Fruit fly (Drosophila melanogaster) whole organism, embryonic: Measurements from ENCODE around the gene Fer2LCH.

Experiments used
- Ada2b ChIP-seq: fragments of 200-800 bp; sonication (Bioruptor generic); IDR thresholded peaks from 2 replicates; pipeline ENCODE4 v1.3.6; 2022; ENCODE audit warnings: missing biosample characterization, missing genetic modification characterization
- Bdp1 ChIP-seq: fragments of 200-800 bp; sonication (Bioruptor generic); optimal IDR thresholded peaks from 3 replicates; lab custom pipeline; 2016; ENCODE audit warnings: missing biosample characterization, missing genetic modification characterization
- BtbVII ChIP-seq: fragments of 200-800 bp; sonication (Bioruptor generic); optimal IDR thresholded peaks from 3 replicates; lab custom pipeline; 2017; ENCODE audit warnings: missing biosample characterization, mild to moderate bottlenecking, missing genetic modification characterization
- CG1024 ChIP-seq: fragments of 200-800 bp; sonication (Bioruptor generic); IDR thresholded peaks from 2 replicates; pipeline ENCODE4 v1.3.6; 2022; ENCODE audit warnings: missing biosample characterization, missing genetic modification characterization
- CG10366 ChIP-seq: fragments of 200-800 bp; sonication (Bioruptor generic); IDR thresholded peaks from 2 replicates; pipeline ENCODE4 v1.3.6; 2022; ENCODE audit warnings: missing biosample characterization, missing genetic modification characterization
- CG11085 ChIP-seq: fragments of 200-800 bp; sonication (Bioruptor generic); IDR thresholded peaks from 2 replicates; pipeline ENCODE4 v1.3.6; 2022; ENCODE audit warnings: missing biosample characterization, missing genetic modification characterization
- CG11504 ChIP-seq: fragments of 200-800 bp; sonication (Bioruptor generic); optimal IDR thresholded peaks from 3 replicates; lab custom pipeline; 2019; ENCODE audit warnings: missing biosample characterization, mild to moderate bottlenecking, missing genetic modification characterization, moderate library complexity
- CG13287 ChIP-seq: fragments of 200-800 bp; sonication (Bioruptor generic); IDR thresholded peaks from 2 replicates; pipeline ENCODE4 v1.3.6; 2022; ENCODE audit warnings: missing biosample characterization, missing genetic modification characterization; ENCODE audit not compliant: partially characterized antibody
- CG14050 ChIP-seq: fragments of 200-800 bp; sonication (Bioruptor generic); IDR thresholded peaks from 3 replicates; pipeline ENCODE4 v1.3.6; 2022; ENCODE audit warnings: missing biosample characterization, missing genetic modification characterization
- CG1603 ChIP-seq: fragments of 200-800 bp; sonication (Bioruptor generic); optimal IDR thresholded peaks from 2 replicates; lab custom pipeline; 2019; ENCODE audit warnings: missing biosample characterization, mild to moderate bottlenecking, missing genetic modification characterization, moderate library complexity
- CG18262 ChIP-seq: fragments of 200-800 bp; optimal IDR thresholded peaks from 3 replicates; lab custom pipeline; 2019; ENCODE audit warnings: missing biosample characterization, mild to moderate bottlenecking, missing genetic modification characterization, moderate library complexity
- CG2199 ChIP-seq: fragments of 200-800 bp; sonication (Bioruptor generic); IDR thresholded peaks from 3 replicates; pipeline ENCODE4 v1.3.6; 2022; ENCODE audit warnings: missing biosample characterization, missing genetic modification characterization
- CG2889 ChIP-seq: fragments of 200-800 bp; sonication (Bioruptor generic); IDR thresholded peaks from 3 replicates; pipeline ENCODE4 v1.3.6; 2022; ENCODE audit warnings: missing biosample characterization, missing genetic modification characterization
- CG30431 ChIP-seq: fragments of 200-800 bp; sonication (Bioruptor generic); optimal IDR thresholded peaks from 2 replicates; lab custom pipeline; 2017; ENCODE audit warnings: missing biosample characterization, missing genetic modification characterization
- CG3065 ChIP-seq: fragments of 200-800 bp; sonication (Bioruptor generic); optimal IDR thresholded peaks from 2 replicates; lab custom pipeline; 2016; ENCODE audit warnings: missing biosample characterization, missing genetic modification characterization
- CG31224 ChIP-seq: fragments of 200-800 bp; sonication (Bioruptor generic); IDR thresholded peaks from 2 replicates; pipeline ENCODE4 v1.3.6; 2022; ENCODE audit warnings: missing biosample characterization, missing genetic modification characterization
- CG31365 ChIP-seq: fragments of 200-800 bp; sonication (Bioruptor generic); optimal IDR thresholded peaks from 2 replicates; lab custom pipeline; 2018; ENCODE audit warnings: missing biosample characterization, mild to moderate bottlenecking, missing genetic modification characterization
- CG3281 ChIP-seq: fragments of 200-800 bp; sonication (Bioruptor generic); optimal IDR thresholded peaks from 3 replicates; lab custom pipeline; 2017; ENCODE audit warnings: missing biosample characterization, mild to moderate bottlenecking, missing genetic modification characterization
- CG33213 ChIP-seq: fragments of 200-800 bp; sonication (Bioruptor generic); optimal IDR thresholded peaks from 3 replicates; lab custom pipeline; 2016; ENCODE audit warnings: missing biosample characterization, missing genetic modification characterization
- CG6254 ChIP-seq: fragments of 200-800 bp; sonication (Bioruptor generic); optimal IDR thresholded peaks from 3 replicates; lab custom pipeline; 2017; ENCODE audit warnings: mild to moderate bottlenecking, missing biosample characterization, missing genetic modification reagents, missing genetic modification characterization
- CG8290 ChIP-seq, 3 experiments: fragments of 200-800 bp; sonication (Bioruptor generic); optimal IDR thresholded peaks; 2 replicates each; lab custom pipeline; 2016 to 2019; ENCODE audit warnings: missing biosample characterization in 3 of 3, missing genetic modification characterization in 3 of 3, mild to moderate bottlenecking in 2 of 3, moderate library complexity in 1 of 3
- CG8765 ChIP-seq: fragments of 200-800 bp; sonication (Bioruptor generic); IDR thresholded peaks from 2 replicates; pipeline ENCODE4 v1.3.6; 2022; ENCODE audit warnings: missing biosample characterization, missing genetic modification characterization
- CG9727 ChIP-seq: fragments of 200-800 bp; sonication (Bioruptor generic); optimal IDR thresholded peaks from 3 replicates; lab custom pipeline; 2017; ENCODE audit warnings: missing biosample characterization, mild to moderate bottlenecking, missing genetic modification characterization
- CrebB ChIP-seq: fragments of 200-800 bp; sonication (Bioruptor generic); optimal IDR thresholded peaks from 3 replicates; lab custom pipeline; 2018; ENCODE audit warnings: missing biosample characterization, mild to moderate bottlenecking, missing genetic modification characterization
- D19A ChIP-seq: fragments of 200-800 bp; optimal IDR thresholded peaks from 3 replicates; lab custom pipeline; 2019; ENCODE audit warnings: missing biosample characterization, mild to moderate bottlenecking, missing genetic modification characterization, moderate library complexity
- Fer1 ChIP-seq: fragments of 200-800 bp; sonication (Bioruptor generic); optimal IDR thresholded peaks from 2 replicates; lab custom pipeline; 2017; ENCODE audit warnings: missing biosample characterization, mild to moderate bottlenecking, missing genetic modification characterization
- HmgD ChIP-seq: fragments of 200-800 bp; sonication (Bioruptor generic); optimal IDR thresholded peaks from 3 replicates; lab custom pipeline; 2016; ENCODE audit warnings: missing biosample characterization, missing genetic modification characterization
- HmgZ ChIP-seq: fragments of 200-800 bp; sonication (Bioruptor generic); optimal IDR thresholded peaks from 2 replicates; lab custom pipeline; 2018; ENCODE audit warnings: missing biosample characterization, mild to moderate bottlenecking, missing genetic modification characterization
- Kr ChIP-seq: fragments of 200-800 bp; sonication (Bioruptor generic); optimal IDR thresholded peaks from 2 replicates; lab custom pipeline; 2017; ENCODE audit warnings: missing biosample characterization, mild to moderate bottlenecking, missing genetic modification characterization
- Max ChIP-seq: fragments of 200-800 bp; sonication (Bioruptor generic); optimal IDR thresholded peaks from 2 replicates; lab custom pipeline; 2016; ENCODE audit warnings: missing biosample characterization, mild to moderate bottlenecking, missing genetic modification characterization
- Oaz ChIP-seq: fragments of 200-800 bp; sonication (Bioruptor generic); IDR thresholded peaks from 2 replicates; pipeline ENCODE4 v1.3.6; 2022; ENCODE audit warnings: missing biosample characterization, missing genetic modification characterization
- Oli ChIP-seq: fragments of 200-800 bp; sonication (Bioruptor generic); optimal IDR thresholded peaks from 2 replicates; lab custom pipeline; 2018; ENCODE audit warnings: missing biosample characterization, mild to moderate bottlenecking, missing genetic modification characterization, moderate library complexity
- Rfx ChIP-seq: fragments of 200-800 bp; sonication (Bioruptor generic); IDR thresholded peaks from 2 replicates; pipeline ENCODE4 v1.3.6; 2022; ENCODE audit warnings: missing biosample characterization, missing genetic modification characterization
- Sry-β ChIP-seq: fragments of 200-800 bp; sonication (Bioruptor generic); optimal IDR thresholded peaks from 2 replicates; lab custom pipeline; 2018; ENCODE audit warnings: missing biosample characterization, mild to moderate bottlenecking, missing genetic modification characterization, moderate library complexity
- Usf ChIP-seq: fragments of 200-800 bp; sonication (Bioruptor generic); optimal IDR thresholded peaks from 2 replicates; lab custom pipeline; 2017; ENCODE audit warnings: missing genotype, missing biosample characterization, missing genetic modification characterization
- Vsx1 ChIP-seq: fragments of 200-800 bp; sonication (Bioruptor generic); optimal IDR thresholded peaks from 2 replicates; lab custom pipeline; 2017; ENCODE audit warnings: missing biosample characterization, mild to moderate bottlenecking, missing genetic modification characterization, missing genetic modification reagents
- Xrp1 ChIP-seq: fragments of 200-800 bp; sonication (Bioruptor generic); IDR thresholded peaks from 2 replicates; pipeline ENCODE4 v1.3.6; 2022; ENCODE audit warnings: missing biosample characterization, missing genetic modification characterization
- ase ChIP-seq: fragments of 200-800 bp; sonication (Bioruptor generic); IDR thresholded peaks from 3 replicates; pipeline ENCODE4 v1.3.6; 2022; ENCODE audit warnings: missing biosample characterization, missing genetic modification characterization
- ci ChIP-seq: fragments of 200-800 bp; sonication (Bioruptor generic); IDR thresholded peaks from 3 replicates; pipeline ENCODE4 v1.3.6; 2022; ENCODE audit warnings: missing biosample characterization, missing genetic modification characterization
- da ChIP-seq: fragments of 200-800 bp; sonication (Bioruptor generic); optimal IDR thresholded peaks from 2 replicates; lab custom pipeline; 2016; ENCODE audit warnings: missing biosample characterization, missing genetic modification characterization
- dmrt11E ChIP-seq: fragments of 200-800 bp; sonication (Bioruptor generic); optimal IDR thresholded peaks from 3 replicates; lab custom pipeline; 2018; ENCODE audit warnings: missing biosample characterization, mild to moderate bottlenecking, missing genetic modification characterization, moderate library complexity
- dmrt99B ChIP-seq: fragments of 200-800 bp; sonication (Bioruptor generic); optimal IDR thresholded peaks from 2 replicates; lab custom pipeline; 2018; ENCODE audit warnings: missing biosample characterization, mild to moderate bottlenecking, missing genetic modification characterization, moderate library complexity
- fd102C ChIP-seq: fragments of 200-800 bp; sonication (Bioruptor generic); optimal IDR thresholded peaks from 2 replicates; lab custom pipeline; 2018; ENCODE audit warnings: missing biosample characterization, mild to moderate bottlenecking, missing genetic modification characterization, moderate library complexity
- insv ChIP-seq, 2 experiments: fragments of 200-800 bp; sonication (Bioruptor generic); optimal IDR thresholded peaks; 3 replicates each; lab custom pipeline; 2016 to 2018; ENCODE audit warnings: missing biosample characterization in 2 of 2, missing genetic modification characterization in 2 of 2
- lab ChIP-seq: fragments of 200-800 bp; sonication (Bioruptor generic); optimal IDR thresholded peaks from 3 replicates; lab custom pipeline; 2017; ENCODE audit warnings: missing biosample characterization, missing genetic modification characterization, mild to moderate bottlenecking, moderate library complexity, missing genetic modification reagents
- lilli ChIP-seq: fragments of 200-800 bp; sonication (Bioruptor generic); optimal IDR thresholded peaks from 3 replicates; lab custom pipeline; 2016; ENCODE audit warnings: missing biosample characterization, missing genetic modification characterization
- luna ChIP-seq: fragments of 200-800 bp; sonication (Bioruptor generic); optimal IDR thresholded peaks from 2 replicates; lab custom pipeline; 2016; ENCODE audit warnings: missing biosample characterization, missing genetic modification characterization
- row ChIP-seq: fragments of 200-800 bp; sonication (Bioruptor generic); IDR thresholded peaks from 3 replicates; pipeline ENCODE4 v1.3.6; 2022; ENCODE audit warnings: missing biosample characterization, missing genetic modification characterization
- sd ChIP-seq: fragments of 200-800 bp; sonication (Bioruptor generic); optimal IDR thresholded peaks from 3 replicates; lab custom pipeline; 2018; ENCODE audit warnings: missing biosample characterization, mild to moderate bottlenecking, missing genetic modification characterization, moderate library complexity
- seq ChIP-seq: fragments of 200-800 bp; sonication (Bioruptor generic); IDR thresholded peaks from 2 replicates; pipeline ENCODE4 v1.3.6; 2022; ENCODE audit warnings: missing biosample characterization, missing genetic modification characterization
- wdn ChIP-seq: fragments of 200-800 bp; sonication (Bioruptor generic); IDR thresholded peaks from 2 replicates; pipeline ENCODE4 v1.3.6; 2022; ENCODE audit warnings: missing biosample characterization, missing genetic modification characterization
- zen ChIP-seq: fragments of 200-800 bp; sonication (Bioruptor generic); optimal IDR thresholded peaks from 3 replicates; lab custom pipeline; 2018; ENCODE audit warnings: missing biosample characterization, mild to moderate bottlenecking, missing genetic modification characterization, moderate library complexity

Gene Fer2LCH

dm6 chr3R:30391950-30392349 is 4.3 kb downstream of the Fer2LCH start (continued):
- TF ChIP-seq Usf (GFP tag; lab: Kevin White, UChicago) (no peak), Oaz (GFP tag; lab: Robert Waterston, UW) (no peak), CG30431 (GFP tag; lab: Kevin White, UChicago) (no peak), CG8290 (GFP tag; optimal IDR thresholded peaks at IDR 0.05; lab: Kevin White, UChicago) (no peak), CG8290 (tag; optimal IDR thresholded peaks at IDR 0.05; lab: Kevin White, UChicago) (no peak), BtbVII (GFP tag; lab: Kevin White, UChicago) (no peak), CG14050 (GFP tag; lab: Robert Waterston, UW) (no peak), da (GFP tag; lab: Kevin White, UChicago) (no peak), luna (GFP tag; lab: Kevin White, UChicago) (no peak), Max (no peak), CrebB (tag; lab: Kevin White, UChicago) (no peak), sd (tag; lab: Kevin White, UChicago) (no peak), CG3281 (GFP tag; lab: Kevin White, UChicago) (no peak), CG11504 (peak; percentile 6), ci (GFP tag; lab: Robert Waterston, UW) (no peak), CG13287 (GFP tag; lab: Robert Waterston, UW) (no peak), seq (0 out of 2 replicates have a peak, but pooled peaks have one; percentile 28), Fer1 (GFP tag; lab: Kevin White, UChicago) (no peak), insv (GFP tag; optimal IDR thresholded peaks at IDR 0.05; lab: Kevin White, UChicago) (no peak), CG2889 (GFP tag; lab: Robert Waterston, UW) (no peak), dmrt11E (tag; lab: Kevin White, UChicago) (peak; percentile 51), CG33213 (GFP tag; lab: Kevin White, UChicago) (no peak), CG3065 (GFP tag; lab: Kevin White, UChicago) (no peak), Bdp1 (GFP tag; lab: Kevin White, UChicago) (no peak), CG1603 (tag; lab: Kevin White, UChicago) (no peak), CG9727 (peak; percentile 34), D19A (no peak), CG10366 (GFP tag; lab: Robert Waterston, UW) (no peak), wdn (GFP tag; lab: Robert Waterston, UW) (no peak), Kr (GFP tag; lab: Kevin White, UChicago) (no peak), zen (tag; lab: Kevin White, UChicago) (peak; percentile 41), lab (no peak), dmrt99B (no peak), HmgZ (tag; lab: Kevin White, UChicago) (no peak), fd102C (GFP tag; lab: Kevin White, UChicago) (no peak), row (peak; percentile 26; the same call in 1 of the 3 replicates), CG31365 (tag; lab: Kevin White, UChicago) (no peak), Vsx1 (GFP tag; lab: Kevin White, UChicago) (no peak), Xrp1 (GFP tag; lab: Robert Waterston, UW) (peak; percentile 59), CG31224 (no peak), Rfx (GFP tag; lab: Robert Waterston, UW) (no peak), CG18262 (tag; lab: Kevin White, UChicago) (peak; percentile 32), Ada2b (GFP tag; lab: Robert Waterston, UW) (no peak), CG6254 (no peak), ase (GFP tag; lab: Robert Waterston, UW) (no peak), Oli (tag; lab: Kevin White, UChicago) (no peak), CG8765 (GFP tag; lab: Robert Waterston, UW) (no peak), lilli (no peak), CG2199 (no peak), Sry-β (GFP tag; lab: Kevin White, UChicago) (no peak), HmgD (GFP tag; lab: Kevin White, UChicago) (no peak), CG1024 (GFP tag; lab: Robert Waterston, UW) (no peak), CG11085 (no peak)
